Worm (Caenorhabditis elegans): ENCODE data around the gene cgt-3.

The cgt-3 gene

DNA sequence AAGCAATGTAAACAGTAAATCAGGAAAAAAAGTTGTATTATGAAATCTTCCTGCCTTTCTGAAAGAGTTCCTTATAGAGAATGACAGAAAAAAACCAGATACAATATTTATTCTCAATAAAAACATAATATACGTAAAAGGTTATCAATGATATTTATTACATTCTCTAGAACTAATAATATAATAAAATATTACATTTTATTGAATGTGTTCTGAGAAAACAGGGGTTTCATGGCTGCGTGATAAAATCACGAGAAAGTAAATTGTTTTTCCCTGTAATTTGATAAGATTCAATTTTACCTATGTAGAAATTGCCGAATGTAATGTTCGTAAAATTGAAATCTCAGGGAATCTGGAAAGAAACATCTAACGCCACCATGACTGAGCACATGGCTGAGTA lies 53.8 kb downstream of the cgt-3 start:
- TF ChIP-seq nhr-25 (tag; optimal IDR thresholded peaks at IDR 0.05) (no peak), pha-4 (tag; optimal IDR thresholded peaks at IDR 0.05) (no peak), aly-2 (tag; optimal IDR thresholded peaks at IDR 0.05) (no peak), hmg-11 (tag; optimal IDR thresholded peaks at IDR 0.05) (no peak), egl-27 (tag; optimal IDR thresholded peaks at IDR 0.05) (no peak), nfya-1 (tag; optimal IDR thresholded peaks at IDR 0.05; ENCODE audit: insufficient read depth) (no peak), lin-39 (tag; optimal IDR thresholded peaks at IDR 0.05) (no peak), tbx-2 (tag; optimal IDR thresholded peaks at IDR 0.05) (no peak), elt-1 (tag; optimal IDR thresholded peaks at IDR 0.05) (no peak), mdl-1 (tag; optimal IDR thresholded peaks at IDR 0.05) (no peak), lin-15B (tag; optimal IDR thresholded peaks at IDR 0.05) (no peak), pqm-1 (tag; optimal IDR thresholded peaks at IDR 0.05) (no peak), nhr-67 (tag; optimal IDR thresholded peaks at IDR 0.05) (no peak), nhr-76 (tag; optimal IDR thresholded peaks at IDR 0.05) (no peak), ceh-9 (tag; optimal IDR thresholded peaks at IDR 0.05) (no peak), nhr-23 (tag; optimal IDR thresholded peaks at IDR 0.05) (no peak), zag-1 (tag; optimal IDR thresholded peaks at IDR 0.05) (no peak), ztf-11 (tag; optimal IDR thresholded peaks at IDR 0.05) (no peak), nhr-43 (tag; optimal IDR thresholded peaks at IDR 0.05; ENCODE audit: poor library complexity, severe bottlenecking) (no peak)
